Fruit fly (Drosophila melanogaster) whole organism, wandering third instar larva: ENCODE results near the gene CG17768.

Experiments
- Abd-B ChIP-seq: fragments of >200 bp; optimal IDR thresholded peaks from 2 replicates; lab custom pipeline; 2017; ENCODE audit warnings: missing biosample characterization, missing genetic modification characterization
- CrebA ChIP-seq: fragments of 200-800 bp; sonication (Bioruptor generic); optimal IDR thresholded peaks from 2 replicates; lab custom pipeline; 2016; ENCODE audit warnings: missing biosample characterization, mild to moderate bottlenecking, missing genetic modification characterization, borderline replicate concordance
- Dfd ChIP-seq: fragments of >200 bp; optimal IDR thresholded peaks from 2 replicates; lab custom pipeline; 2017; ENCODE audit warnings: missing biosample characterization, missing genetic modification characterization
- Dif ChIP-seq: fragments of 200-275, 200-300 bp; sonication (Bioruptor generic); optimal IDR thresholded peaks from 2 replicates; lab custom pipeline; 2018; ENCODE audit warnings: missing biosample characterization, missing genetic modification characterization; ENCODE audit not compliant: partially characterized antibody
- GATAd ChIP-seq: sonication (Bioruptor generic); optimal IDR thresholded peaks from 2 replicates; lab custom pipeline; 2016; ENCODE audit warnings: missing biosample characterization, missing genetic modification characterization
- HLH106 ChIP-seq: fragments of 200-800 bp; optimal IDR thresholded peaks from 3 replicates; lab custom pipeline; 2019; ENCODE audit warnings: missing biosample characterization, mild to moderate bottlenecking, missing genetic modification characterization, moderate library complexity
- Hnf4 ChIP-seq: fragments of 200-800 bp; sonication (Bioruptor generic); optimal IDR thresholded peaks from 2 replicates; lab custom pipeline; 2016; ENCODE audit warnings: missing biosample characterization, mild to moderate bottlenecking, missing genetic modification characterization
- Hr78 ChIP-seq: fragments of >200 bp; optimal IDR thresholded peaks from 2 replicates; lab custom pipeline; 2017; ENCODE audit warnings: missing biosample characterization, missing genetic modification characterization
- Jra ChIP-seq: sonication (Bioruptor generic); optimal IDR thresholded peaks from 2 replicates; lab custom pipeline; 2016; ENCODE audit warnings: missing biosample characterization, missing genetic modification characterization
- Mio ChIP-seq: sonication (Bioruptor generic); optimal IDR thresholded peaks from 2 replicates; lab custom pipeline; 2016; ENCODE audit warnings: missing biosample characterization, missing genetic modification characterization
- Myc ChIP-seq: fragments of >200 bp; optimal IDR thresholded peaks from 2 replicates; lab custom pipeline; 2017
- N ChIP-seq: fragments of >200 bp; optimal IDR thresholded peaks from 2 replicates; lab custom pipeline; 2018; ENCODE audit warnings: missing biosample characterization, missing external identifiers, missing genetic modification characterization
- OdsH ChIP-seq: fragments of 200-800 bp; sonication (Bioruptor generic); optimal IDR thresholded peaks from 2 replicates; lab custom pipeline; 2016; ENCODE audit warnings: missing biosample characterization, mild to moderate bottlenecking, missing genetic modification characterization
- Rel ChIP-seq, 2 experiments: fragments of 200-800 bp; sonication (Bioruptor generic) in 1 of 2; optimal IDR thresholded peaks; 2 replicates in 1 of 2; 3 replicates in 1 of 2; lab custom pipeline; 2016 to 2019; ENCODE audit warnings: mild to moderate bottlenecking in 2 of 2, missing biosample characterization in 2 of 2, missing genetic modification characterization in 2 of 2, moderate library complexity in 1 of 2
- Sp1 ChIP-seq: fragments of 200-800 bp; sonication (Bioruptor generic); optimal IDR thresholded peaks from 3 replicates; lab custom pipeline; 2019; ENCODE audit warnings: missing biosample characterization, mild to moderate bottlenecking, missing genetic modification characterization, moderate library complexity
- brk ChIP-seq: fragments of 200-800 bp; sonication (Bioruptor generic); optimal IDR thresholded peaks from 2 replicates; lab custom pipeline; 2016; ENCODE audit warnings: missing biosample characterization, mild to moderate bottlenecking, missing genetic modification characterization
- dl ChIP-seq, 2 experiments: fragments of 175-275, 200-275 bp in 1 of 2; fragments of 200-275 bp in 1 of 2; sonication (Bioruptor generic); optimal IDR thresholded peaks; lab custom pipeline; 2018; ENCODE audit warnings: mild to moderate bottlenecking in 2 of 2, missing biosample characterization in 2 of 2, missing genetic modification characterization in 2 of 2, moderate library complexity in 2 of 2; ENCODE audit not compliant: partially characterized antibody in 2 of 2, insufficient read depth in 1 of 2
- dmrt93B ChIP-seq: fragments of 200-800 bp; sonication (Bioruptor generic); optimal IDR thresholded peaks from 2 replicates; lab custom pipeline; 2018; ENCODE audit warnings: missing biosample characterization, mild to moderate bottlenecking, missing genetic modification characterization
- dsf ChIP-seq: sonication (Bioruptor generic); optimal IDR thresholded peaks from 2 replicates; lab custom pipeline; 2016; ENCODE audit warnings: missing biosample characterization, missing genetic modification characterization, borderline replicate concordance
- foxo ChIP-seq, 2 experiments: fragments of 200-800 bp; sonication (Bioruptor generic); optimal IDR thresholded peaks; 2 replicates in 1 of 2; 3 replicates in 1 of 2; lab custom pipeline; 2016 to 2017; ENCODE audit warnings: missing biosample characterization in 2 of 2, missing genetic modification characterization in 2 of 2
- h ChIP-seq: fragments of 200-800 bp; sonication (Bioruptor generic); optimal IDR thresholded peaks from 3 replicates; lab custom pipeline; 2016; ENCODE audit warnings: missing biosample characterization, mild to moderate bottlenecking, missing genetic modification characterization
- jim ChIP-seq: fragments of 175-275, 200-325 bp; sonication (Bioruptor generic); optimal IDR thresholded peaks from 2 replicates; lab custom pipeline; 2016; ENCODE audit warnings: missing biosample characterization, mild to moderate bottlenecking, missing genetic modification characterization
- pan ChIP-seq: fragments of >200 bp; optimal IDR thresholded peaks from 2 replicates; lab custom pipeline; 2017
- rgr ChIP-seq: fragments of 200-800 bp; sonication (Bioruptor generic); optimal IDR thresholded peaks from 3 replicates; lab custom pipeline; 2016; ENCODE audit warnings: missing biosample characterization, mild to moderate bottlenecking, missing genetic modification characterization
- sage ChIP-seq: fragments of 200-800 bp; sonication (Bioruptor generic); optimal IDR thresholded peaks from 2 replicates; lab custom pipeline; 2016; ENCODE audit warnings: missing biosample characterization, mild to moderate bottlenecking, missing genetic modification characterization
- tai ChIP-seq: sonication (Bioruptor generic); optimal IDR thresholded peaks from 2 replicates; lab custom pipeline; 2016; ENCODE audit warnings: missing biosample characterization, missing genetic modification characterization
- usp ChIP-seq: fragments of >200 bp; optimal IDR thresholded peaks from 2 replicates; lab custom pipeline; 2017; ENCODE audit warnings: missing biosample characterization, missing genetic modification characterization
- woc ChIP-seq: sonication (Bioruptor generic); optimal IDR thresholded peaks from 2 replicates; lab custom pipeline; 2016; ENCODE audit warnings: missing biosample characterization, mild to moderate bottlenecking, missing genetic modification characterization

Gene CG17768

DNA sequence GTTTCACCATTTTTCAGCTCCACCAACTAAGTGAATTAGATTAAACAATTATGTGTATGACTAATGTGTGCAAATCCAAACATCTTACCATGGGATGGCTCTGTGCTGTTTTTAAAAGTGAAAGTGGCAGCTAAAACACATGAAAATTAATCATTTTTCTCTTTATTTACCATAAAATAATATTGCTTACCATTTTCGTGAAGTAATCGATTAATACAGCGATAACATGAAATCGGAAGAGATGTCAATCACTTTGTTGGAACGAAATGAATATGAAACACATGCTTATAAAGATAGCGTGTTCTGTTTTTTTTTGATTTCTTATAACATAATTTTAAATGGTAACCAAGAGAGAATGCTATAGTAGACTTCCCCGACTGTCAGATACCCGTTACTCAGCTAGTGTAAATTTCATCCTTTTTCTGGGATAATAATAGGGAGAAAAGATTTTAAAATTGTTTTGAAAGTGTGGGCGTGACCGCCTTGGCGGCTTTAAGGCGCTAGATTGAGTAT is 1.1 kb downstream of the CG17768 start:
- TF ChIP-seq Myc (lab: Kevin White, UChicago) (peak; percentile 7), Dfd (GFP tag; lab: Kevin White, UChicago) (no peak), woc (GFP tag; lab: Kevin White, UChicago) (peak; percentile 40), Dif (GFP tag; lab: Kevin White, UChicago) (no peak)

- TF ChIP-seq jim (no peak), Jra (GFP tag; lab: Kevin White, UChicago) (peak; percentile 36), tai (GFP tag; lab: Kevin White, UChicago) (peak; percentile 4)
Observed at dm6 chr2L:10396877-10397587, 8.0 kb downstream of the CG17768 start.

DNA sequence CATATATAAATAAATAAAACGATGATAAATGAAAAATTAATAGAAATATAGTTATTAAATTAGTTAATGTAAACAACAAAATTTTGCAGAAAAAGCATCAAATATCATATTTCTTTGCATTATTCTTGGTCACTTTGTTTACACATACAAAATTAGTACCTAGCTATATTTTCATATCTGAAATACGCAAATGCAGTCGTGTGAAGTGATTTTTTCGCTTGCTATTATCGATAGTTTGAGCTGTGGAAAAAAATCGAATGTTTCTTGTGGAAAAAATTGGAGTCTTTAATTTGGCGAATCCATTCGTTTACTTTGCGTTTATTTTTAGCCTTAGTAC is 8.5 kb downstream of the CG17768 start, which contains the start of gene Cnot4:
Cnot4 (plus strand) TSS at position 229 of the 337 bp plus-strand sequence.
- TF ChIP-seq CrebA (GFP tag; lab: Kevin White, UChicago) (no peak), usp (no peak), woc (GFP tag; lab: Kevin White, UChicago) (peak; percentile 13), N (no peak), dmrt93B (no peak), tai (GFP tag; lab: Kevin White, UChicago) (no peak), foxo (GFP tag; optimal IDR thresholded peaks at IDR 0.05; lab: Kevin White, UChicago) (no peak), Rel (GFP tag; optimal IDR thresholded peaks at IDR 0.05; lab: Kevin White, UChicago) (no peak), Rel (tag; optimal IDR thresholded peaks at IDR 0.05; lab: Kevin White, UChicago) (no peak), Myc (lab: Kevin White, UChicago) (peak; percentile 53), pan (no peak), dl (GFP tag; optimal IDR thresholded peaks at IDR 0.05; lab: Kevin White, UChicago; ENCODE audit: insufficient read depth in 1 of 2, partially characterized antibody in 2 of 2) (no peak), h (GFP tag; lab: Kevin White, UChicago) (no peak), brk (GFP tag; lab: Kevin White, UChicago) (no peak)

DNA sequence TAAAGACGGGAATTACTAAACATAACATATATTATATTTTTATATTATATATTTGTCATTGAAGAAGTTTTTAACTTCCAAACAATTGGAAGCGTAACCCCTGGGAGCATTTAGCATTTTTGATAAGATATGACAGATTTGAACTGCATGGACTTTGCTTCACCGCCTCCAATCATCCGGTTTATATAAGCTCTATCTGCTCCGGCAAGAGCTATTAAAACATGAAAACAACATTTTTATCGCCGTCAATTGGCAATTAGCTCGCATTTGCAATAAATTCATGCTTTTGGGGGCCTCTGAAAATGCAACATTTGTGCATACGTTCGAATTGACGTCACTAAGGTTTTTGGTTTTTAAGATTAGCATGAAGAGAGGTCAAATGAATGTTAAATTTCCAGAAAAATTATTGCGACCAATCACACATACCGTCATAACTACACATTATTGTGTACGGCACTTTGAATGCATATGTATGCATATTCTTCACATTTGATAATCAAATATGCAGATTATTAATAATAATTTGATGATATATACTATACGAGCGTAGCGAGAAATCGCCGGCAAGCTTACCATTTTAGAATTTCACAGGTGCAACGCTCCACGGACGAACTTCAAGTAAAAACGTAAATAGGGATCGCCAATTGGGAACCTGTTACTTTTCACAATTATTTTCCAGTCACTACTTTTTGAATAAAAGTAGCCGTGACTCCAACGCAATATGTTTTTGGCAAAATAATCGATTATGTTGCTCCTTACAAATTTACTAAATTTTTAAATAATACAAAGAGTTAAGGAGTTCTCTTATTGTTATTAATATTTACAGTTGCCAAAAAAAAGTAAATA is 9.1 kb downstream of the CG17768 start, which contains the start of gene Mdh1:
Mdh1 (minus strand) TSS at position 691 of the 846 bp plus-strand sequence.
- TF ChIP-seq Sp1 (GFP tag; lab: Kevin White, UChicago), result no peak
- peak; percentile 10 for TF ChIP-seq Hnf4 (GFP tag; lab: Kevin White, UChicago)
- no peak for TF ChIP-seq dsf
- TF ChIP-seq GATAd, result no peak
- peak; percentile 52 for TF ChIP-seq brk (GFP tag; lab: Kevin White, UChicago)
- TF ChIP-seq Hr78 (GFP tag; lab: Kevin White, UChicago), result no peak
- TF ChIP-seq woc (GFP tag; lab: Kevin White, UChicago), result peak; percentile 6
- TF ChIP-seq Dfd (GFP tag; lab: Kevin White, UChicago), result no peak
- TF ChIP-seq tai (GFP tag; lab: Kevin White, UChicago), result no peak
- TF ChIP-seq HLH106 (tag; lab: Kevin White, UChicago), result no peak
- TF ChIP-seq Dif (GFP tag; lab: Kevin White, UChicago), result no peak
- TF ChIP-seq Mio (GFP tag; lab: Kevin White, UChicago), result no peak
- peak; percentile 13 for TF ChIP-seq rgr (GFP tag; lab: Kevin White, UChicago)
- no peak for TF ChIP-seq Abd-B (GFP tag; lab: Kevin White, UChicago)
- peak in 1 of 2 experiments; percentile 11 for TF ChIP-seq dl (GFP tag; optimal IDR thresholded peaks at IDR 0.05; lab: Kevin White, UChicago; ENCODE audit: insufficient read depth in 1 of 2, partially characterized antibody in 2 of 2)
- no peak for TF ChIP-seq Jra (GFP tag; lab: Kevin White, UChicago)
- peak; percentile 14 for TF ChIP-seq OdsH (GFP tag; lab: Kevin White, UChicago)
- no peak for TF ChIP-seq jim
- TF ChIP-seq sage (GFP tag; lab: Kevin White, UChicago), result peak; percentile 37

- TF ChIP-seq rgr (GFP tag; lab: Kevin White, UChicago) (no peak), tai (GFP tag; lab: Kevin White, UChicago) (peak; percentile 31)
Observed at dm6 chr2L:10395035-10395434, 10.0 kb downstream of the CG17768 start.
